Fruit fly (Drosophila melanogaster): Measurements from ENCODE around the gene Cyp4ac1.
A peak's percentile ranks its signal among the peaks of the same experiment; 100 is the strongest.

Cyp4ac1 gene

DNA sequence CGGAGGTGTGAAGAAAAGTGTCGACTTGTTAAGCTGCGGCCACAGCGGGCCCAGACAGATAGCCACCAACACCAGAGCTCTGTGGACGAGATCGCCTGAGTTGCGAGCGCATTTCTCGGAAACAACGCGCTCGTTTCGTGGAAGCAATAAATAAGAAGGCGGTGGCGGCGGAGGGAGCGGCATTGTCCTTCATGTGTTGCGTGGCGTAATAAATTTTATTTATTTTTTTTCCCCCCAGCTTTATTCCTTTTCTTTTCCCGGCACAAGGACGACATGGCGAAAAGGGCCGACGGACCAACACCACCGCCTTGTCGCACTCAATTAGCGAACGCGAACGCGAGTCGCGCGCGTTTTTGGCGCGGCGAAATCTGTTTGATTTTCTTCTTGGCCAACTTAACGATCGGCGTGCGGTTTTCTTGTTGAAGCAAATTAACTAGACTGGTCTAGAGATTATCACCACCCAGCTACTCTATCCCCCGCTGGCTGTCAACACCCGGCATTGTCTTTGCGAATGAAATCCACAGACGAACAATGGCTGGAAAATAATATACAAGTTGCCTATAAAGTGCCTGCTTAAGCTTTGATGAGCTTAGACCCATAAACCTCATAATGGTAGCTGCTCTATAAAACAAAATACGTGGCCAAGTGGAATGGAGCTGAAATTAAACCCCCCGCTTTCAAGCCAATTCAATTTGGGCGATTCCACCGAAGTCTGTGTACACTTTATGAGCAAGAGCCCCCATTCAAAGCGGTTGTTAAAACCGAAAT is 4.5 kb upstream of the Cyp4ac1 start:
- peak; percentile 49 for TF ChIP-seq EcR (GFP tag; optimal IDR thresholded peaks at IDR 0.05)
- peak; percentile 76 for TF ChIP-seq CG13204 (GFP tag; optimal IDR thresholded peaks at IDR 0.05)
- TF ChIP-seq CG4496 (GFP tag; IDR thresholded peaks at IDR 0.05), result 0 out of 3 replicates have a peak, but pooled peaks have one; percentile 18
- no peak for TF ChIP-seq CG8159 (tag; optimal IDR thresholded peaks at IDR 0.05)

DNA sequence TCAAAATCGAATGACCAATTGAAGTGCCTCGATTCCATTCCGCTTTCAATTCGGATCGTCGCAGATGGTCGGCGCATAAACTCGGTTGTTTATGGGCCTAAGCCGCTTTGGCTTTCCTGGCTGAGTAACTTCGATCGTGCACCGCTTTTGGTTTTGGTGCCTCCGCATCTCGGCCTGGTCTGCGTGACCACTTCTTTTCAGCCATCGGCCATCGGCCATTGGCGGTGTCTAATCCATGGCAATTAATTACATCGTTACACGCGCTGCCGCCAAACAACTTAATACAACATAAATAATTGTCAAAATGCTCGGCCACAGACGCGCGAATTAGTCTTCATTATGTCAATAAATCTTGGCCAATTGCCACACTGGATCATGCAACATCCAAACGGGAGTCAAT is 3.5 kb upstream of the Cyp4ac1 start:
- TF ChIP-seq Ets98B (GFP tag; IDR thresholded peaks at IDR 0.05) (no peak), fd96Ca (GFP tag; IDR thresholded peaks at IDR 0.05) (no peak), Pif1B (GFP tag; optimal IDR thresholded peaks at IDR 0.05) (no peak), Snoo (tag; optimal IDR thresholded peaks at IDR 0.05) (no peak), CG13204 (GFP tag; optimal IDR thresholded peaks at IDR 0.05) (no peak), gl (tag; optimal IDR thresholded peaks at IDR 0.05) (no peak), Pif1A (GFP tag; optimal IDR thresholded peaks at IDR 0.05) (no peak), CG15710 (tag; optimal IDR thresholded peaks at IDR 0.05) (no peak)

DNA sequence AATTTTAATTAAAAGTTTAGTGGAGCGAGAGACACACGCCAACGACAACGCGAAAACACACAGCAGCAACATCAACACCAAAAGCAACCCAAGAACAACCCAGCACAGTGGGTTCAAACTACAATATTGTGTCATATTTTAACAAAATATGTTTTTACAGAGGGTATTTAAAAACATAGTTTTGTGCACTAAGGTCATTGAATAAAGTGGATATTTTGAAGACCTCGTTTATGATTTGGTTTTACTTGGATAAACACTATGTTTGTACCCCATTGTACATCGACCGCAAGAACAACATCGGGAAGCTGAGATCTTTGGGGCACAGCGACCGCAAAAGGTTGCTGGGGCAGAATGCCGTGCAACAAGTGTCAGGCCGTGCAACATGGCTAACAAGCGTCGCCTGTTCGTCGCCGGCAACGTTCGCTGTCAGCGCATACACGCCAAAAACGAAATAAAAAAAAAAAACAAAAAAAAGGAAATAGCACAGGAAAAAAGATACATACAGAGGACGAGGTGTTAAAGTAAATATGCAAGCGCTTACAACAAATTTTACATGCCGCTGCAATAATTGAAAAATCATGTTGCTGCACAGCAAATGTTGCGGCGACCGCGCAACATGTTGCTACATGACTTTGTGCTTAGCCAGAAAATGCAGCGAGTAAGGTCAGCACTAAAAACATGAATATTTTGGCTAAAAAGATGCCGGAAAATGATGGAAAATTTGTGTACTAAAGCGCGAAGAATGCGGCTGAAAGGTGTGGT is 2.4 kb upstream of the Cyp4ac1 start:
- TF ChIP-seq gl (tag; optimal IDR thresholded peaks at IDR 0.05) (peak; percentile 87), CG34367 (tag; optimal IDR thresholded peaks at IDR 0.05) (peak; percentile 87), CG10348 (GFP tag; IDR thresholded peaks at IDR 0.05) (no peak), fd96Ca (GFP tag; IDR thresholded peaks at IDR 0.05) (peak; percentile 79), Snoo (tag; optimal IDR thresholded peaks at IDR 0.05) (peak; percentile 71), CG13204 (GFP tag; optimal IDR thresholded peaks at IDR 0.05) (peak; percentile 66), D1 (tag; optimal IDR thresholded peaks at IDR 0.05) (peak; percentile 63), Pif1A (GFP tag; optimal IDR thresholded peaks at IDR 0.05) (peak; percentile 91), CG15710 (tag; optimal IDR thresholded peaks at IDR 0.05) (peak; percentile 81), CG4496 (GFP tag; IDR thresholded peaks at IDR 0.05) (peak; percentile 87), CG32121 (GFP tag; IDR thresholded peaks at IDR 0.05) (peak; percentile 74), CG17806 (tag; optimal IDR thresholded peaks at IDR 0.05) (peak; percentile 91), rn (GFP tag; IDR thresholded peaks at IDR 0.05) (peak; percentile 48; the same call in 1 of the 2 replicates), Ets98B (GFP tag; IDR thresholded peaks at IDR 0.05) (peak; percentile 75), CG12605 (GFP tag; IDR thresholded peaks at IDR 0.05) (peak; percentile 68), CG8159 (tag; optimal IDR thresholded peaks at IDR 0.05) (peak; percentile 90), CG14655 (GFP tag; optimal IDR thresholded peaks at IDR 0.05) (peak; percentile 87), CG8301 (tag; optimal IDR thresholded peaks at IDR 0.05) (peak; percentile 88), Pif1B (GFP tag; optimal IDR thresholded peaks at IDR 0.05) (peak; percentile 86), EcR (GFP tag; optimal IDR thresholded peaks at IDR 0.05) (peak; percentile 34), CG9948 (tag; optimal IDR thresholded peaks at IDR 0.05) (peak; percentile 85)

DNA sequence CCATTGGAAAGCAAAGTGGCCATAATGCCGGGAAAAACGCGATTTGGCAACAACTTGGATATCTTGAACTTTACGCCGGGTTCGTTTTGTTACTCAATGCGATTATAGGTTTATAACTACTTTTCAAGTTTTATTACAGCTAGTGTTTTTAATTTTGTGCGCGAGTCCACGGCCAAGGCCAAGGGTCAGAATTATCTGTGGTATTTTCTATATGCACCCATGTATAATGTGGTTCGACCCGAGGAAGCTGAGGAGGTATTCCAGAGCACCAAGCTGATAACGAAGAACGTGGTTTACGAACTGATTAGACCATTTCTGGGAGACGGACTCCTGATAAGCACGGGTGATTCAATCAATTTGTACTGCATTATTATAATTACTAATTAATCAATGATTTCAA is 356 bp downstream of the Cyp4ac1 start:
- no peak for TF ChIP-seq CG8301 (tag; optimal IDR thresholded peaks at IDR 0.05)
- no peak for TF ChIP-seq CG4496 (GFP tag; IDR thresholded peaks at IDR 0.05)
- TF ChIP-seq D1 (tag; optimal IDR thresholded peaks at IDR 0.05), result no peak

DNA sequence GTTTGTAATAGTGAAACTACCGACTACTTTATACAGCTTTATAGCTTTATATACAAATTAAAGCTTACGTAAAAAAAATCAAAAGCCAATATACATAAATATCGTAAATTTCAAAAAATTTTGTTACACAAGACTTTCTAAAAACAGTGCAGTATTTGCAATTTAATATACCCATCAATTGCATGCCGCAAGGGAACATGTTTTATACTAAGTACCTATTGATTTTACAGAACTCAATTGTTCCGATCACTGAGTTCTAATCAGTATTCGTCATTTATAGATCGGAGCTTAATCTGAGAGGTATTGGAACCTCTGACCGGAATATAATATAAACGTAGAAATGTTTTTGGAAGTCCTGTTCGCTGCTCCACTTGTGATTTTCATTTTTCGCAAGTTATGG is 2.3 kb downstream of the Cyp4ac1 start, which contains the start of gene Cyp4ac2:
Gene Cyp4ac2, plus strand, starts transcription at position 301 of the 400 bp plus-strand sequence.
- TF ChIP-seq CG4496 (GFP tag; IDR thresholded peaks at IDR 0.05) (no peak), CG10348 (GFP tag; IDR thresholded peaks at IDR 0.05) (no peak), gl (tag; optimal IDR thresholded peaks at IDR 0.05) (no peak), rn (GFP tag; IDR thresholded peaks at IDR 0.05) (no peak), CG12605 (GFP tag; IDR thresholded peaks at IDR 0.05) (no peak), Ets98B (GFP tag; IDR thresholded peaks at IDR 0.05) (no peak), Snoo (tag; optimal IDR thresholded peaks at IDR 0.05) (no peak), CG13204 (GFP tag; optimal IDR thresholded peaks at IDR 0.05) (no peak), CG15710 (tag; optimal IDR thresholded peaks at IDR 0.05) (no peak), CG8301 (tag; optimal IDR thresholded peaks at IDR 0.05) (no peak), Pif1A (GFP tag; optimal IDR thresholded peaks at IDR 0.05) (no peak), CG8159 (tag; optimal IDR thresholded peaks at IDR 0.05) (no peak), D1 (tag; optimal IDR thresholded peaks at IDR 0.05) (no peak), EcR (GFP tag; optimal IDR thresholded peaks at IDR 0.05) (no peak), fd96Ca (GFP tag; IDR thresholded peaks at IDR 0.05) (no peak), CG32121 (GFP tag; IDR thresholded peaks at IDR 0.05) (no peak)

DNA sequence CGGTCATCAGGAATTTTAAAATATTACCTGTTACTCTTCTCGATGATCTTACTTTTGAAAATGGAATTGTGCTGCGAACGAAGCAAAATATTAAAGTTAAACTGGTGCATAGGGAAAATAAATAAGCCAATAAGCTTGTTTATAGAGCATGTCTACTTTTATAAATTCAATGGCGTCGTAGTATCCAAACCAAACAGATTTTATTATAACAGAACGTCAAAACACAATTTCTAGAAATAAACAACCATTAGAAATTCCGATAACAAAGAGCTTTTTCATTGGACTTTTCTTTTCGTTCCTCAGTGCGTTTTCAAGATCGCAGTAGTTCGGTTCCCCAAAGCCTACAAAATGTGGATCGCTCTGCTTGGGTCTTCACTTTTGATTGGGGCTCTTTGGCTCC is 4.4 kb downstream of the Cyp4ac1 start, which contains the start of gene Cyp4ac3:
Gene Cyp4ac3, plus strand, starts transcription at position 301 of the 400 bp plus-strand sequence.
- no peak for TF ChIP-seq Pif1A (GFP tag; optimal IDR thresholded peaks at IDR 0.05)
- no peak for TF ChIP-seq gl (tag; optimal IDR thresholded peaks at IDR 0.05)
- no peak for TF ChIP-seq CG4496 (GFP tag; IDR thresholded peaks at IDR 0.05)
- no peak for TF ChIP-seq rn (GFP tag; IDR thresholded peaks at IDR 0.05)
- TF ChIP-seq CG10348 (GFP tag; IDR thresholded peaks at IDR 0.05), result no peak
- TF ChIP-seq Snoo (tag; optimal IDR thresholded peaks at IDR 0.05), result no peak
- no peak for TF ChIP-seq CG13204 (GFP tag; optimal IDR thresholded peaks at IDR 0.05)
- no peak for TF ChIP-seq CG15710 (tag; optimal IDR thresholded peaks at IDR 0.05)
- TF ChIP-seq EcR (GFP tag; optimal IDR thresholded peaks at IDR 0.05), result no peak
- no peak for TF ChIP-seq Ets98B (GFP tag; IDR thresholded peaks at IDR 0.05)
- no peak for TF ChIP-seq CG14655 (GFP tag; optimal IDR thresholded peaks at IDR 0.05)
- TF ChIP-seq CG9948 (tag; optimal IDR thresholded peaks at IDR 0.05), result no peak
- no peak for TF ChIP-seq fd96Ca (GFP tag; IDR thresholded peaks at IDR 0.05)
- no peak for TF ChIP-seq CG32121 (GFP tag; IDR thresholded peaks at IDR 0.05)
- TF ChIP-seq CG8301 (tag; optimal IDR thresholded peaks at IDR 0.05), result no peak
- no peak for TF ChIP-seq D1 (tag; optimal IDR thresholded peaks at IDR 0.05)
- no peak for TF ChIP-seq CG17806 (tag; optimal IDR thresholded peaks at IDR 0.05)
- TF ChIP-seq CG8159 (tag; optimal IDR thresholded peaks at IDR 0.05), result no peak
- no peak for TF ChIP-seq Pif1B (GFP tag; optimal IDR thresholded peaks at IDR 0.05)
- TF ChIP-seq CG12605 (GFP tag; IDR thresholded peaks at IDR 0.05), result no peak
